Worm (Caenorhabditis elegans) whole organism, L1 larva: ENCODE results near the gene maph-9.

ENCODE experiments used
- C04F5.9 ChIP-seq: sonication (generic microtip); optimal IDR thresholded peaks from 2 replicates; lab custom pipeline; 2016; ENCODE audit warnings: missing genetic modification characterization, missing compliant biosample characterization
- C16A3.4 ChIP-seq: fragments of 150-350 bp; optimal IDR thresholded peaks from 2 replicates; lab custom pipeline; 2014; ENCODE audit warnings: missing biosample characterization, missing genetic modification characterization
- C34B4.2 ChIP-seq: sonication (generic microtip); optimal IDR thresholded peaks from 2 replicates; lab custom pipeline; 2017; ENCODE audit warnings: mild to moderate bottlenecking, missing genetic modification characterization, missing compliant biosample characterization
- F16B12.6 ChIP-seq: fragments of 150-350 bp; optimal IDR thresholded peaks from 2 replicates; lab custom pipeline; 2014; ENCODE audit warnings: missing biosample characterization, missing genetic modification characterization
- alr-1 ChIP-seq: fragments of 200-800 bp; sonication (Bioruptor generic); optimal IDR thresholded peaks from 2 replicates; lab custom pipeline; 2018; ENCODE audit warnings: borderline replicate concordance, mild to moderate bottlenecking, missing genetic modification characterization, missing compliant biosample characterization
- ama-1 ChIP-seq: fragments of 150-350 bp; optimal IDR thresholded peaks from 2 replicates; lab custom pipeline; 2014
- blmp-1 ChIP-seq: fragments of 150-350 bp; optimal IDR thresholded peaks from 2 replicates; lab custom pipeline; 2014; ENCODE audit warnings: missing biosample characterization, missing genetic modification characterization
- ceh-8 ChIP-seq: fragments of 200-800 bp; sonication (Bioruptor generic); optimal IDR thresholded peaks from 2 replicates; lab custom pipeline; 2018; ENCODE audit warnings: mild to moderate bottlenecking, missing genetic modification characterization, moderate library complexity, missing compliant biosample characterization
- ceh-82 ChIP-seq, 3 experiments: fragments of 150-350 bp in 1 of 3; sonication (generic microtip) in 2 of 3; optimal IDR thresholded peaks; 2 replicates each; lab custom pipeline; 2014 to 2017; ENCODE audit warnings: missing biosample characterization in 3 of 3, missing genetic modification characterization in 3 of 3
- ces-1 ChIP-seq: fragments of 150-350 bp; optimal IDR thresholded peaks from 2 replicates; lab custom pipeline; 2014; ENCODE audit warnings: missing biosample characterization, missing genetic modification reagents, missing genetic modification characterization
- dsc-1 ChIP-seq: sonication (generic microtip); optimal IDR thresholded peaks from 2 replicates; lab custom pipeline; 2016; ENCODE audit warnings: mild to moderate bottlenecking, missing genetic modification characterization, missing compliant biosample characterization
- efl-1 ChIP-seq, 4 experiments: fragments of 150-350 bp; optimal IDR thresholded peaks in 3 of 4; peaks in 1 of 4; 1 replicate in 1 of 4; 2 replicates in 3 of 4; lab custom pipeline; 2014; ENCODE audit warnings: missing biosample characterization in 2 of 4, missing genetic modification characterization in 2 of 4, missing genetic modification reagents in 2 of 4
- egl-13 ChIP-seq: sonication (generic microtip); optimal IDR thresholded peaks from 2 replicates; lab custom pipeline; 2016; ENCODE audit warnings: missing genotype, missing genetic modification reagents, missing genetic modification characterization, missing compliant biosample characterization
- elt-2 ChIP-seq: sonication (generic microtip); optimal IDR thresholded peaks from 2 replicates; lab custom pipeline; 2016; ENCODE audit warnings: missing genetic modification characterization, mild to moderate bottlenecking, inconsistent platforms, missing compliant biosample characterization, missing genetic modification reagents
- elt-3 ChIP-seq, 6 experiments: fragments of 150-350 bp in 1 of 6; sonication (generic microtip); optimal IDR thresholded peaks; 2 replicates each; lab custom pipeline; 2017 to 2018; ENCODE audit warnings: missing biosample characterization in 6 of 6, missing genetic modification characterization in 6 of 6, inconsistent platforms in 1 of 6
- ets-5 ChIP-seq: fragments of 200-800 bp; sonication (Bioruptor generic); IDR thresholded peaks from 2 replicates; pipeline ENCODE4 v1.3.6; 2022; ENCODE audit warnings: missing genetic modification characterization, missing compliant biosample characterization
- fkh-10 ChIP-seq: sonication (generic microtip); optimal IDR thresholded peaks from 2 replicates; lab custom pipeline; 2017; ENCODE audit warnings: missing biosample characterization, missing genetic modification reagents, missing genetic modification characterization
- fos-1 ChIP-seq: fragments of 150-350 bp; optimal IDR thresholded peaks from 2 replicates; lab custom pipeline; 2014; ENCODE audit warnings: missing biosample characterization, missing genetic modification characterization
- grh-1 ChIP-seq: fragments of 200-800 bp; sonication (Bioruptor generic); IDR thresholded peaks from 2 replicates; pipeline ENCODE4 v1.3.6; 2022; ENCODE audit warnings: missing genetic modification reagents, missing genetic modification characterization, missing compliant biosample characterization
- hlh-4 ChIP-seq: sonication (generic microtip); optimal IDR thresholded peaks from 2 replicates; lab custom pipeline; 2016; ENCODE audit warnings: mild to moderate bottlenecking, missing genetic modification characterization, missing compliant biosample characterization
- hpl-2 ChIP-seq: fragments of 150-350 bp; optimal IDR thresholded peaks from 2 replicates; lab custom pipeline; 2014; ENCODE audit warnings: missing biosample characterization, missing genetic modification reagents, missing genetic modification characterization
- irx-1 ChIP-seq: sonication (generic microtip); optimal IDR thresholded peaks from 2 replicates; lab custom pipeline; 2016; ENCODE audit warnings: missing genetic modification characterization, missing compliant biosample characterization
- isw-1 ChIP-seq: fragments of 200-800 bp; sonication (Bioruptor generic); IDR thresholded peaks from 2 replicates; pipeline ENCODE4 v1.3.6; 2022; ENCODE audit warnings: missing genetic modification characterization, missing compliant biosample characterization
- lin-13 ChIP-seq: fragments of 150-350 bp; optimal IDR thresholded peaks from 2 replicates; lab custom pipeline; 2014; ENCODE audit warnings: missing biosample characterization, missing genetic modification reagents, missing genetic modification characterization
- lin-14 ChIP-seq: fragments of 200-800 bp; sonication (Bioruptor generic); optimal IDR thresholded peaks from 2 replicates; lab custom pipeline; 2018; ENCODE audit warnings: mild to moderate bottlenecking, missing genetic modification characterization, moderate library complexity, missing compliant biosample characterization
- lir-3 ChIP-seq: sonication (generic microtip); optimal IDR thresholded peaks from 2 replicates; lab custom pipeline; 2016; ENCODE audit warnings: mild to moderate bottlenecking, missing genetic modification characterization, moderate library complexity, missing compliant biosample characterization; ENCODE audit not compliant: poor library complexity
- mab-9 ChIP-seq: fragments of 200-800 bp; sonication (Bioruptor generic); IDR thresholded peaks from 2 replicates; pipeline ENCODE4 v1.3.6; 2022; ENCODE audit warnings: missing genetic modification reagents, missing genetic modification characterization, missing compliant biosample characterization
- mef-2 ChIP-seq: fragments of 150-350 bp; optimal IDR thresholded peaks from 2 replicates; lab custom pipeline; 2014; ENCODE audit warnings: missing biosample characterization, missing genetic modification characterization
- nhr-12 ChIP-seq: sonication (generic microtip); optimal IDR thresholded peaks from 2 replicates; lab custom pipeline; 2017; ENCODE audit warnings: missing biosample characterization, missing genetic modification characterization
- nhr-20 ChIP-seq: sonication (generic microtip); optimal IDR thresholded peaks from 2 replicates; lab custom pipeline; 2016; ENCODE audit warnings: mild to moderate bottlenecking, missing genetic modification characterization, missing compliant biosample characterization
- nhr-237 ChIP-seq: fragments of 150-350 bp; optimal IDR thresholded peaks from 2 replicates; lab custom pipeline; 2014; ENCODE audit warnings: missing biosample characterization, missing genetic modification characterization
- nhr-28 ChIP-seq: fragments of 150-350 bp; optimal IDR thresholded peaks from 2 replicates; lab custom pipeline; 2014; ENCODE audit warnings: missing biosample characterization, missing genetic modification characterization
- nhr-71 ChIP-seq: sonication (generic microtip); optimal IDR thresholded peaks from 2 replicates; lab custom pipeline; 2016; ENCODE audit warnings: mild to moderate bottlenecking, missing genetic modification characterization, moderate library complexity, missing compliant biosample characterization
- nhr-76 ChIP-seq: sonication (generic microtip); optimal IDR thresholded peaks from 2 replicates; lab custom pipeline; 2017; ENCODE audit warnings: missing biosample characterization, missing genetic modification characterization
- nhr-85 ChIP-seq: sonication (generic microtip); peaks from one replicate; lab custom pipeline; 2016; ENCODE audit warnings: missing genetic modification characterization, inconsistent platforms, missing compliant biosample characterization
- pqm-1 ChIP-seq: sonication (generic microtip); optimal IDR thresholded peaks from 3 replicates; lab custom pipeline; 2017; ENCODE audit warnings: missing biosample characterization, missing genetic modification characterization
- rnt-1 ChIP-seq: sonication (generic microtip); optimal IDR thresholded peaks from 2 replicates; lab custom pipeline; 2016; ENCODE audit warnings: mild to moderate bottlenecking, missing genetic modification characterization, moderate library complexity, missing compliant biosample characterization
- snpc-4 ChIP-seq: fragments of 150-350 bp; optimal IDR thresholded peaks from 2 replicates; lab custom pipeline; 2014; ENCODE audit warnings: missing biosample characterization, missing genetic modification characterization
- sox-4 ChIP-seq: sonication (generic microtip); optimal IDR thresholded peaks from 2 replicates; lab custom pipeline; 2016; ENCODE audit warnings: missing genetic modification characterization, missing compliant biosample characterization
- sptf-1 ChIP-seq: fragments of 150-350 bp; optimal IDR thresholded peaks from 2 replicates; lab custom pipeline; 2014; ENCODE audit warnings: missing biosample characterization, missing genetic modification characterization
- swsn-7 ChIP-seq: sonication (generic microtip); optimal IDR thresholded peaks from 2 replicates; lab custom pipeline; 2016; ENCODE audit warnings: missing genetic modification characterization, missing compliant biosample characterization
- tlp-1 ChIP-seq: fragments of 150-350 bp; optimal IDR thresholded peaks from 2 replicates; lab custom pipeline; 2014; ENCODE audit warnings: missing biosample characterization, missing genetic modification characterization
- unc-30 ChIP-seq: sonication (generic microtip); optimal IDR thresholded peaks from 2 replicates; lab custom pipeline; 2017; ENCODE audit warnings: missing biosample characterization, missing genetic modification characterization
- unc-62 ChIP-seq: fragments of 150-350 bp; optimal IDR thresholded peaks from 2 replicates; lab custom pipeline; 2014; ENCODE audit warnings: missing biosample characterization, missing genetic modification reagents, missing genetic modification characterization
- unc-86 ChIP-seq: sonication (generic microtip); optimal IDR thresholded peaks from 2 replicates; lab custom pipeline; 2016; ENCODE audit warnings: missing genetic modification characterization, missing compliant biosample characterization
- vab-15 ChIP-seq: sonication (generic microtip); optimal IDR thresholded peaks from 2 replicates; lab custom pipeline; 2017; ENCODE audit warnings: missing genotype, mild to moderate bottlenecking, missing genetic modification characterization, missing compliant biosample characterization
- zip-4 ChIP-seq: fragments of 200-800 bp; sonication (Bioruptor generic); optimal IDR thresholded peaks from 2 replicates; lab custom pipeline; 2018; ENCODE audit warnings: mild to moderate bottlenecking, missing genetic modification characterization, moderate library complexity, missing compliant biosample characterization

Gene maph-9

DNA sequence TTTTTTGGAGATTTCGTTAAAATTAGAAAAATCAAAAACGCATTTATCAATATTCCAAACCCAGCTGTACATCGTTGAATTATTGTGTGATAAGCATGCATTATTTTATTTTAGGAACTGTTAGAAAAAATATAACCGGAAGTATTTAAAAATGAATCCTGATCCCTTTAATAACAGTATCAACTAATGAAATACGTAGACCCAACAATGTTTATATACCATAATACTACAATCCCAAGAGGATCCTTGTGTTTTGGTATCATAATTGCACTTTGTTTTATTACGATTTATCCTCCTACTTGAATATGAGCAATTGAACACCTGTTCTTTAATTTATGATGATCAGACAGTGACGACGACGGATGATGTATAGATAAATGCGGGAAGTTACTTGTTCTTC is 30.3 kb downstream of the maph-9 start, which contains the start of gene str-249:
TSS of gene str-249 (minus strand) at position 101 of the 400 bp plus-strand sequence.
- TF ChIP-seq tlp-1 (tag; lab: Kevin White, UChicago) = no peak
- TF ChIP-seq nhr-12 (tag; lab: Kevin White, UChicago) = no peak
- no peak for TF ChIP-seq sptf-1 (tag; lab: Kevin White, UChicago)
- TF ChIP-seq mab-9 = no peak
- TF ChIP-seq ama-1 (lab: Kevin White, UChicago) = no peak
- no peak for TF ChIP-seq pqm-1 (tag; lab: Kevin White, UChicago)
- TF ChIP-seq hlh-4 = no peak
- TF ChIP-seq rnt-1 (tag; lab: Kevin White, UChicago) = no peak
- TF ChIP-seq sox-4 = no peak
- TF ChIP-seq vab-15 (tag; lab: Kevin White, UChicago) = no peak
- TF ChIP-seq unc-86 = no peak
- no peak for TF ChIP-seq nhr-85
- TF ChIP-seq fos-1 (tag; lab: Kevin White, UChicago) = no peak
- no peak for TF ChIP-seq lir-3 (tag; lab: Kevin White, UChicago)
- no peak for TF ChIP-seq ceh-82 (tag; optimal IDR thresholded peaks at IDR 0.05; lab: Kevin White, UChicago)
- no peak for TF ChIP-seq unc-30 (tag; lab: Kevin White, UChicago)
- no peak for TF ChIP-seq egl-13 (tag; lab: Kevin White, UChicago)
- no peak for TF ChIP-seq ets-5 (GFP tag; lab: Robert Waterston, UW)

DNA sequence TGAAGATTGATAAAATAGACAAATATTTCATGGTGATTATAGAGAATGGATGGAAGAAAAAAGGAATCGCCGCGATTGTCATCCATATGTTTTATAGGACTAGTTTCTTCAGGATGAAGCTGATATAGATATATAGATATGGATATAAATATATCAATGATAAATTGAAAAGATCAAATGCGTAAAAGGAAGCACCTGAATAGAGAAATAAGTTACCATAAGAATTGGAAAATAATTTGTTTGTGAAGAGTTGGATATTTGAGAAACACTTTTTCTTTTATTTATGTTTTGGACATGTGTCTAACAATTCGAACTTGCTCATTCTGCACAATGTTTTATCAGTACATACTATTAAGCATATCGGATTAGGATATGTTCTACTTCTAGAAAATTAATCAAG is 31.6 kb downstream of the maph-9 start, which contains the start of gene C42D4.13:
TSS of gene C42D4.13 (minus strand) at position 101 of the 400 bp plus-strand sequence.
- TF ChIP-seq elt-3 (tag; optimal IDR thresholded peaks at IDR 0.05; lab: Kevin White, UChicago) (no peak), nhr-237 (tag; lab: Kevin White, UChicago) (no peak), blmp-1 (no peak), C16A3.4 (tag; lab: Kevin White, UChicago) (no peak), snpc-4 (tag; lab: Kevin White, UChicago) (no peak), lin-13 (GFP tag; lab: Kevin White, UChicago) (no peak), C04F5.9 (tag; lab: Kevin White, UChicago) (no peak), alr-1 (tag; lab: Kevin White, UChicago) (no peak), unc-62 (no peak), fkh-10 (GFP tag; lab: Kevin White, UChicago) (no peak), ceh-8 (GFP tag; lab: Kevin White, UChicago) (no peak), efl-1 (optimal IDR thresholded peaks at IDR 0.05; lab: Kevin White, UChicago) (no peak), efl-1 (GFP tag; optimal IDR thresholded peaks at IDR 0.05 in 1 of 2; lab: Kevin White, UChicago) (no peak), hlh-4 (no peak), grh-1 (GFP tag; lab: Robert Waterston, UW) (no peak), ces-1 (GFP tag; lab: Kevin White, UChicago) (no peak)

DNA sequence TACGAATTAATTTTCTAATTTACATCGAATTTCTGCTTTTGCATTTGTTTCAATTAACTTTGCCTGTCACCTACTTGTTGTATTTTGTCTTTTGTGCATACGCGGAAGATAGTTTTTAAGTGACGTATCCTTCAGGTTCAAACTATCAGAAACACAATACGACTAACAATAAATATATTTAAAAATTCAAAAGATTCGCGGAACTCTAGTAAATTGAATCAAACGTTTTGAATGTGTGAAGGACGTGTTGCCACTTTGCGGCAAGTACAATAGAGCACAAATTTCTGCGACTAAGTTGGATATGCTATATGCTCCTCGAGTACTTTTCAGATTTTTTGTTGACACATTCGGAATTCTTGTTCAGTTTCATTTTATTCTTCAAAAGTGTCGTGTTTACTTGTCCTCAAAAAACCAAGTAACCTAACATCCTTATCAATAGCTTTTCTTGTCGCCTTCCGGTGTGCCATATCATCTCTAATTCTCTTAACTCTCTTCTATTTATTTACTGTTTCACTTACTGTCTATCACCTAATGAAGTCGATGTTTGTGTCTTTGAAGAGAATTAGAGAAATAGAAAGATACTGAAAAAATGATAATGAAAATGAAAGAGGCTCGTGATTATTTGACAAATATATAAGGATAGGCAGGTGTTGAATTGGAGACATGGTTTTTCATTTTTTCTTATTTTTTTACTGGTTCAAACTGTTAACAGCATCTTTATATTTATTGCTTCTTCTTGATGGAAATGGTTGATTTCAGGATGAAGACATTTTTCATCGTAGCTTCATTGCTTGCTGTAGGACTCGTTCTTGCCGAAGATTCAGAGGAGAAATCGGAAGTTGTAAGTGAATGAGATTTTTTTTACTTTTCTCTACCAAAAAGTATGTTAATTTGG is 32.3 kb downstream of the maph-9 start, which contains the start of gene srlf-7:
TSS of gene srlf-7 (plus strand) at position 760 of the 895 bp plus-strand sequence.
- TF ChIP-seq mab-9 = no peak
- TF ChIP-seq hpl-2 (GFP tag; lab: Kevin White, UChicago) = no peak
- no peak for TF ChIP-seq zip-4 (GFP tag; lab: Kevin White, UChicago)
- peak; percentile 99 for TF ChIP-seq elt-2 (tag; lab: Kevin White, UChicago)
- no peak for TF ChIP-seq nhr-28 (tag; lab: Kevin White, UChicago)
- TF ChIP-seq C34B4.2 (tag; lab: Kevin White, UChicago) = no peak
- TF ChIP-seq nhr-76 (tag; lab: Kevin White, UChicago) = no peak
- peak; percentile 78 for TF ChIP-seq nhr-71 (tag; lab: Kevin White, UChicago)
- TF ChIP-seq nhr-12 (tag; lab: Kevin White, UChicago) = no peak
- TF ChIP-seq C04F5.9 (tag; lab: Kevin White, UChicago) = no peak
- peak; percentile 2 for TF ChIP-seq swsn-7
- TF ChIP-seq snpc-4 (tag; lab: Kevin White, UChicago) = no peak
- peak; percentile 67 for TF ChIP-seq blmp-1
- TF ChIP-seq nhr-20 (tag; lab: Kevin White, UChicago) = peak; percentile 84
- TF ChIP-seq isw-1 (GFP tag; lab: Robert Waterston, UW) = no peak
- no peak for TF ChIP-seq dsc-1
- no peak for TF ChIP-seq irx-1
- TF ChIP-seq efl-1 (optimal IDR thresholded peaks at IDR 0.05; lab: Kevin White, UChicago) = peak in 1 of 2 experiments; percentile 25
- TF ChIP-seq efl-1 (GFP tag; optimal IDR thresholded peaks at IDR 0.05 in 1 of 2; lab: Kevin White, UChicago) = no peak
- TF ChIP-seq lin-14 (GFP tag; lab: Kevin White, UChicago) = peak; percentile 81
- TF ChIP-seq ama-1 (lab: Kevin White, UChicago) = no peak
- no peak for TF ChIP-seq F16B12.6 (tag; lab: Kevin White, UChicago)
- TF ChIP-seq lir-3 (tag; lab: Kevin White, UChicago) = no peak
- TF ChIP-seq mef-2 = no peak
